Fruit fly (Drosophila melanogaster) whole organism, embryonic: ENCODE data around the gene dx.

Experiments used
- Atf6 ChIP-seq: fragments of 200-800 bp; sonication (Bioruptor generic); IDR thresholded peaks from 2 replicates; pipeline ENCODE4 v1.3.6; 2022; ENCODE audit warnings: missing biosample characterization, missing genetic modification characterization
- CG10654 ChIP-seq: fragments of 200-800 bp; sonication (Bioruptor generic); optimal IDR thresholded peaks from 2 replicates; lab custom pipeline; 2016; ENCODE audit warnings: missing biosample characterization, missing genetic modification characterization
- CG11247 ChIP-seq: fragments of 200-800 bp; sonication (Bioruptor generic); IDR thresholded peaks from 2 replicates; pipeline ENCODE4 v1.3.6; 2022; ENCODE audit warnings: missing biosample characterization, missing genetic modification characterization
- CG11560 ChIP-seq: fragments of 200-800 bp; sonication (Bioruptor generic); IDR thresholded peaks from 3 replicates; pipeline ENCODE4 v1.3.6; 2022; ENCODE audit warnings: missing biosample characterization, missing genetic modification characterization
- CG12299 ChIP-seq: fragments of 200-800 bp; sonication (Bioruptor generic); optimal IDR thresholded peaks from 2 replicates; lab custom pipeline; 2018; ENCODE audit warnings: missing biosample characterization, mild to moderate bottlenecking, missing genetic modification characterization
- CG14710 ChIP-seq: fragments of 200-800 bp; sonication (Bioruptor generic); optimal IDR thresholded peaks from 3 replicates; lab custom pipeline; 2019; ENCODE audit warnings: missing biosample characterization, mild to moderate bottlenecking, missing genetic modification characterization, moderate library complexity
- CG14860 ChIP-seq: fragments of 200-800 bp; sonication (Bioruptor generic); IDR thresholded peaks from 3 replicates; pipeline ENCODE4 v1.3.6; 2022; ENCODE audit warnings: missing biosample characterization, missing genetic modification characterization; ENCODE audit not compliant: partially characterized antibody
- CG16779 ChIP-seq: fragments of 200-800 bp; sonication (Bioruptor generic); IDR thresholded peaks from 2 replicates; pipeline ENCODE4 v1.3.6; 2022; ENCODE audit warnings: missing biosample characterization, missing genetic modification characterization
- CG2875 ChIP-seq: fragments of 200-800 bp; sonication (Bioruptor generic); optimal IDR thresholded peaks from 2 replicates; lab custom pipeline; 2017; ENCODE audit warnings: missing biosample characterization, mild to moderate bottlenecking, missing genetic modification characterization, missing genetic modification reagents
- CG3065 ChIP-seq: fragments of 200-800 bp; sonication (Bioruptor generic); optimal IDR thresholded peaks from 2 replicates; lab custom pipeline; 2016; ENCODE audit warnings: missing biosample characterization, missing genetic modification characterization
- CG4328 ChIP-seq: fragments of 200-800 bp; sonication (Bioruptor generic); optimal IDR thresholded peaks from 3 replicates; lab custom pipeline; 2017; ENCODE audit warnings: missing biosample characterization, missing genetic modification reagents, missing genetic modification characterization
- CG4404 ChIP-seq: fragments of 200-800 bp; sonication (Bioruptor generic); IDR thresholded peaks from 2 replicates; pipeline ENCODE4 v1.3.6; 2022; ENCODE audit warnings: missing biosample characterization, missing genetic modification characterization
- CG4424 ChIP-seq: fragments of 200-800 bp; sonication (Bioruptor generic); optimal IDR thresholded peaks from 3 replicates; lab custom pipeline; 2016; ENCODE audit warnings: missing biosample characterization, missing genetic modification characterization
- CG6683 ChIP-seq: fragments of 200-800 bp; sonication (Bioruptor generic); optimal IDR thresholded peaks from 2 replicates; lab custom pipeline; 2017; ENCODE audit warnings: missing biosample characterization, mild to moderate bottlenecking, missing genetic modification characterization, missing genetic modification reagents
- CG7987 ChIP-seq: fragments of 200-800 bp; sonication (Bioruptor generic); optimal IDR thresholded peaks from 2 replicates; lab custom pipeline; 2018; ENCODE audit warnings: missing biosample characterization, mild to moderate bottlenecking, missing genetic modification characterization, moderate library complexity
- Drgx ChIP-seq: fragments of 200-800 bp; sonication (Bioruptor generic); IDR thresholded peaks from 2 replicates; pipeline ENCODE4 v1.3.6; 2022; ENCODE audit warnings: missing biosample characterization, missing genetic modification characterization
- Fer1 ChIP-seq: fragments of 200-800 bp; sonication (Bioruptor generic); optimal IDR thresholded peaks from 2 replicates; lab custom pipeline; 2017; ENCODE audit warnings: missing biosample characterization, mild to moderate bottlenecking, missing genetic modification characterization
- H2.0 ChIP-seq: fragments of 200-800 bp; sonication (Bioruptor generic); IDR thresholded peaks from 2 replicates; pipeline ENCODE4 v1.3.6; 2022; ENCODE audit warnings: missing biosample characterization, missing genetic modification characterization
- Hand ChIP-seq: fragments of 200-800 bp; sonication (Bioruptor generic); optimal IDR thresholded peaks from 2 replicates; lab custom pipeline; 2017; ENCODE audit warnings: mild to moderate bottlenecking, missing biosample characterization, missing genetic modification reagents, missing genetic modification characterization
- Hr78 ChIP-seq, 2 experiments: fragments of 200-800 bp in 1 of 2; fragments of >200 bp in 1 of 2; sonication (Bioruptor generic) in 1 of 2; optimal IDR thresholded peaks; 2 replicates each; lab custom pipeline; 2017 to 2019; ENCODE audit warnings: missing biosample characterization in 2 of 2, missing genetic modification characterization in 2 of 2, mild to moderate bottlenecking in 1 of 2, moderate library complexity in 1 of 2
- Optix ChIP-seq: fragments of 200-800 bp; sonication (Bioruptor generic); IDR thresholded peaks from 3 replicates; pipeline ENCODE4 v1.3.6; 2022; ENCODE audit warnings: missing biosample characterization, missing genetic modification characterization
- Sin3A ChIP-seq: fragments of >200 bp; optimal IDR thresholded peaks from 2 replicates; lab custom pipeline; 2018
- TFAM ChIP-seq: fragments of 200-800 bp; sonication (Bioruptor generic); optimal IDR thresholded peaks from 2 replicates; lab custom pipeline; 2017; ENCODE audit warnings: missing biosample characterization, missing genetic modification characterization, inconsistent platforms
- Tbp ChIP-seq: fragments of >200 bp; optimal IDR thresholded peaks from 2 replicates; lab custom pipeline; 2018; ENCODE audit warnings: missing biosample characterization, missing genetic modification characterization
- Vsx1 ChIP-seq: fragments of 200-800 bp; sonication (Bioruptor generic); optimal IDR thresholded peaks from 2 replicates; lab custom pipeline; 2017; ENCODE audit warnings: missing biosample characterization, mild to moderate bottlenecking, missing genetic modification characterization, missing genetic modification reagents
- YL-1 ChIP-seq: fragments of 200-800 bp; sonication (Bioruptor generic); optimal IDR thresholded peaks from 3 replicates; lab custom pipeline; 2017; ENCODE audit warnings: missing biosample characterization, mild to moderate bottlenecking, missing genetic modification characterization
- ab ChIP-seq: fragments of 200-800 bp; sonication (Bioruptor generic); optimal IDR thresholded peaks from 2 replicates; lab custom pipeline; 2016; ENCODE audit warnings: missing biosample characterization, missing genetic modification characterization
- abd-A ChIP-seq: fragments of 200-800 bp; sonication (Bioruptor generic); optimal IDR thresholded peaks from 3 replicates; lab custom pipeline; 2019; ENCODE audit warnings: missing biosample characterization, mild to moderate bottlenecking, missing genetic modification characterization, moderate library complexity
- ash1 ChIP-seq: fragments of 200-800 bp; sonication (Bioruptor generic); optimal IDR thresholded peaks from 2 replicates; lab custom pipeline; 2018; ENCODE audit warnings: missing biosample characterization, mild to moderate bottlenecking, missing genetic modification characterization
- caup ChIP-seq: fragments of 200-800 bp; sonication (Bioruptor generic); optimal IDR thresholded peaks from 3 replicates; lab custom pipeline; 2017; ENCODE audit warnings: missing biosample characterization, mild to moderate bottlenecking, missing genetic modification characterization, moderate library complexity; ENCODE audit not compliant: severe bottlenecking
- cg ChIP-seq: fragments of 200-800 bp; sonication (Bioruptor generic); optimal IDR thresholded peaks from 3 replicates; lab custom pipeline; 2019; ENCODE audit warnings: missing biosample characterization, mild to moderate bottlenecking, missing genetic modification characterization, moderate library complexity
- danr ChIP-seq: fragments of 200-800 bp; sonication (Bioruptor generic); IDR thresholded peaks from 2 replicates; pipeline ENCODE4 v1.3.6; 2022; ENCODE audit warnings: missing biosample characterization, missing genetic modification characterization
- disco-r ChIP-seq: fragments of 200-800 bp; sonication (Bioruptor generic); optimal IDR thresholded peaks from 2 replicates; lab custom pipeline; 2016; ENCODE audit warnings: missing biosample characterization, missing genetic modification characterization
- dysf ChIP-seq: fragments of 200-800 bp; sonication (Bioruptor generic); IDR thresholded peaks from 3 replicates; pipeline ENCODE4 v1.3.6; 2022; ENCODE audit warnings: missing biosample characterization, missing genetic modification characterization
- fru ChIP-seq: fragments of >200 bp; optimal IDR thresholded peaks from 2 replicates; lab custom pipeline; 2017
- gcm2 ChIP-seq: fragments of 200-800 bp; sonication (Bioruptor generic); optimal IDR thresholded peaks from 2 replicates; lab custom pipeline; 2016; ENCODE audit warnings: missing biosample characterization, missing genetic modification characterization
- gsb-n ChIP-seq: fragments of 200-800 bp; sonication (Bioruptor generic); optimal IDR thresholded peaks from 3 replicates; lab custom pipeline; 2018; ENCODE audit warnings: missing biosample characterization, mild to moderate bottlenecking, missing genetic modification characterization
- her ChIP-seq: fragments of 200-800 bp; sonication (Bioruptor generic); optimal IDR thresholded peaks from 2 replicates; lab custom pipeline; 2016; ENCODE audit warnings: missing biosample characterization, missing genetic modification characterization
- ind ChIP-seq: fragments of 200-800 bp; sonication (Bioruptor generic); optimal IDR thresholded peaks from 3 replicates; lab custom pipeline; 2016; ENCODE audit warnings: missing biosample characterization, missing genetic modification characterization
- insv ChIP-seq, 2 experiments: fragments of 200-800 bp; sonication (Bioruptor generic); optimal IDR thresholded peaks; 3 replicates each; lab custom pipeline; 2016 to 2018; ENCODE audit warnings: missing biosample characterization in 2 of 2, missing genetic modification characterization in 2 of 2
- klu ChIP-seq: fragments of 200-800 bp; sonication (Bioruptor generic); IDR thresholded peaks from 2 replicates; pipeline ENCODE4 v1.3.6; 2022; ENCODE audit warnings: missing biosample characterization, missing genetic modification characterization
- lilli ChIP-seq: fragments of 200-800 bp; sonication (Bioruptor generic); optimal IDR thresholded peaks from 3 replicates; lab custom pipeline; 2016; ENCODE audit warnings: missing biosample characterization, missing genetic modification characterization
- mam ChIP-seq: fragments of 200-800 bp; sonication (Bioruptor generic); optimal IDR thresholded peaks from 3 replicates; lab custom pipeline; 2016; ENCODE audit warnings: missing biosample characterization, missing genetic modification characterization
- nmo ChIP-seq: fragments of 200-800 bp; sonication (Bioruptor generic); optimal IDR thresholded peaks from 2 replicates; lab custom pipeline; 2018; ENCODE audit warnings: missing biosample characterization, mild to moderate bottlenecking, missing genetic modification characterization, moderate library complexity
- toy ChIP-seq: fragments of 200-800 bp; sonication (Bioruptor generic); IDR thresholded peaks from 2 replicates; pipeline ENCODE4 v1.3.6; 2022; ENCODE audit warnings: missing biosample characterization, missing genetic modification characterization
- trh ChIP-seq: fragments of 200-800 bp; sonication (Bioruptor generic); optimal IDR thresholded peaks from 2 replicates; lab custom pipeline; 2016; ENCODE audit warnings: missing biosample characterization, missing genetic modification characterization
- twi ChIP-seq: fragments of 200-800 bp; optimal IDR thresholded peaks from 2 replicates; lab custom pipeline; 2019; ENCODE audit warnings: missing biosample characterization, mild to moderate bottlenecking, missing genetic modification characterization, moderate library complexity
- wdn ChIP-seq: fragments of 200-800 bp; sonication (Bioruptor generic); IDR thresholded peaks from 2 replicates; pipeline ENCODE4 v1.3.6; 2022; ENCODE audit warnings: missing biosample characterization, missing genetic modification characterization
- wek ChIP-seq: fragments of 200-800 bp; sonication (Bioruptor generic); optimal IDR thresholded peaks from 3 replicates; lab custom pipeline; 2018; ENCODE audit warnings: missing biosample characterization, mild to moderate bottlenecking, missing genetic modification characterization, moderate library complexity
- zf30C ChIP-seq: fragments of 200-800 bp; sonication (Bioruptor generic); optimal IDR thresholded peaks from 3 replicates; lab custom pipeline; 2018; ENCODE audit warnings: missing biosample characterization, mild to moderate bottlenecking, missing genetic modification characterization
- zfh1 ChIP-seq: fragments of 200-800 bp; sonication (Bioruptor generic); IDR thresholded peaks from 3 replicates; pipeline ENCODE4 v1.3.6; 2022; ENCODE audit warnings: missing biosample characterization, missing genetic modification characterization

Gene dx

dm6 chrX:6549428-6550117 lies 15.8 kb downstream of the dx start (continued):
- peak; percentile 96 for TF ChIP-seq mam (GFP tag; lab: Kevin White, UChicago)
- peak; percentile 92 for TF ChIP-seq CG6683 (GFP tag; lab: Kevin White, UChicago)
- peak in 1 of 2 experiments; percentile 42 for TF ChIP-seq Hr78 (GFP tag; optimal IDR thresholded peaks at IDR 0.05; lab: Kevin White, UChicago)
- TF ChIP-seq CG14860 (GFP tag; lab: Robert Waterston, UW): no peak
- peak; percentile 60 for TF ChIP-seq YL-1 (GFP tag; lab: Kevin White, UChicago)
- TF ChIP-seq Drgx: peak; percentile 98
- no peak for TF ChIP-seq abd-A (tag; lab: Kevin White, UChicago)
- no peak for TF ChIP-seq fru
- TF ChIP-seq zf30C (GFP tag; lab: Kevin White, UChicago): peak; percentile 87
- peak; percentile 90 for TF ChIP-seq CG7987 (GFP tag; lab: Kevin White, UChicago)
- TF ChIP-seq Tbp (GFP tag; lab: Kevin White, UChicago): no peak
- TF ChIP-seq disco-r: peak; percentile 67
- TF ChIP-seq lilli: peak; percentile 96
- peak; percentile 84 for TF ChIP-seq twi (tag; lab: Kevin White, UChicago)
- TF ChIP-seq CG2875 (GFP tag; lab: Kevin White, UChicago): peak; percentile 85
- TF ChIP-seq caup: peak; percentile 97
- TF ChIP-seq dysf: peak; percentile 97
- TF ChIP-seq wek (GFP tag; lab: Kevin White, UChicago): peak; percentile 78
- peak; percentile 73 for TF ChIP-seq CG3065
- peak; percentile 87 for TF ChIP-seq Hand (GFP tag; lab: Kevin White, UChicago)
- TF ChIP-seq CG10654 (GFP tag; lab: Kevin White, UChicago): peak; percentile 96
- peak; percentile 95 for TF ChIP-seq CG16779 (GFP tag; lab: Robert Waterston, UW)
- TF ChIP-seq CG14710: peak; percentile 91
- TF ChIP-seq her (GFP tag; lab: Kevin White, UChicago): peak; percentile 97
- no peak for TF ChIP-seq Sin3A (lab: Kevin White, UChicago)
- TF ChIP-seq Optix (GFP tag; lab: Robert Waterston, UW): peak; percentile 94
- TF ChIP-seq toy: peak; percentile 86
- TF ChIP-seq ind: peak; percentile 98
- peak; percentile 92 for TF ChIP-seq klu (GFP tag; lab: Robert Waterston, UW)
- TF ChIP-seq H2.0 (GFP tag; lab: Robert Waterston, UW): peak; percentile 96
- TF ChIP-seq cg: no peak
- peak; percentile 97 for TF ChIP-seq CG11247 (GFP tag; lab: Robert Waterston, UW)
- peak; percentile 85 for TF ChIP-seq ab
- peak; percentile 91 for TF ChIP-seq ash1
- peak; percentile 94 for TF ChIP-seq wdn
- peak; percentile 93 for TF ChIP-seq nmo (GFP tag; lab: Kevin White, UChicago)
- peak; percentile 97 for TF ChIP-seq Atf6 (GFP tag; lab: Robert Waterston, UW)
- peak; percentile 90 for TF ChIP-seq danr (GFP tag; lab: Robert Waterston, UW)
- TF ChIP-seq trh (GFP tag; lab: Kevin White, UChicago): peak; percentile 79
- peak; percentile 88 for TF ChIP-seq CG12299 (tag; lab: Kevin White, UChicago)
- peak; percentile 79 for TF ChIP-seq gsb-n (tag; lab: Kevin White, UChicago)
- peak; percentile 97 for TF ChIP-seq zfh1 (GFP tag; lab: Robert Waterston, UW)
- peak; percentile 97 for TF ChIP-seq CG4424 (GFP tag; lab: Kevin White, UChicago)
- peak; percentile 84 for TF ChIP-seq gcm2 (GFP tag; lab: Kevin White, UChicago)
- peak; percentile 37 to 62 for TF ChIP-seq insv (GFP tag; optimal IDR thresholded peaks at IDR 0.05; lab: Kevin White, UChicago)
- peak; percentile 96 for TF ChIP-seq Fer1
- peak; percentile 78 for TF ChIP-seq Vsx1 (GFP tag; lab: Kevin White, UChicago)
- TF ChIP-seq CG4404 (GFP tag; lab: Robert Waterston, UW): peak; percentile 97
- TF ChIP-seq CG11560 (tag; lab: Robert Waterston, UW): peak; percentile 87
- peak; percentile 91 for TF ChIP-seq CG4328 (GFP tag; lab: Kevin White, UChicago)
- TF ChIP-seq TFAM (GFP tag; lab: Kevin White, UChicago): peak; percentile 74
